Fruit fly (Drosophila melanogaster): ENCODE data around the gene pad.
A peak's percentile ranks its signal among the peaks of the same experiment; 100 is the strongest.

pad gene

DNA sequence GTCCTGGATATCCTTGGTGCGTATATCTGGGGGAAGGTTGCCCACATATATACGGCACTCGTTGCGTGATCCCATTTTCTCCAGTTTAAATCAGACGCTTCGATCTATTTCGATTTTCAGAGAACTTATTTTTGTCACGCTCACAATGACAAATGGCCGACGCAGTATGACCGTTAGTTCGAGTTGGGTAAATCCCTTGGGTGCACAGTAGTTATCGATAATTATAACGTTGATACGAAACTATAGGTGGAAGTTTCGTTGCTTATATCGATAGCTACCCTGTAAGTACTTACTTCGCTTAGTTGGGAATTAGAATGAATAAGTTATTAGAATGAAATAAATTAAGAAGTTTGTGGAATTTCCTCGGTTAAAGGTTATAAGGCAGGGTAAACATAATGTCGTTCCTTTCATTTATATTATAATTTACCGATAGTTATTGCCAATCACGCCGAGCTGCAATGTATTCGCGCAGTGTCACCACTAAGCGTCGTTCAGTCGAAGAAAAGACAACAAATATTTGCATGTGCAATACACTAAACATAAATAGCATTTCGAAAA is at the start of gene pad, which contains the start of gene SF2:
Gene pad (plus strand): TSS at position 502 of the 558 bp plus-strand sequence.
Gene SF2 (minus strand): TSS at position 172 of the 558 bp plus-strand sequence.
- peak; percentile 69 for TF ChIP-seq dmrt93B (GFP tag; optimal IDR thresholded peaks at IDR 0.05)
- peak; percentile 86 for TF ChIP-seq HLH106 (tag; optimal IDR thresholded peaks at IDR 0.05)
- TF ChIP-seq rgr (GFP tag; optimal IDR thresholded peaks at IDR 0.05) = peak; percentile 83
- TF ChIP-seq CG32264 (GFP tag; optimal IDR thresholded peaks at IDR 0.05) = peak; percentile 52
- peak; percentile 72 for TF ChIP-seq OdsH (GFP tag; optimal IDR thresholded peaks at IDR 0.05)
- peak; percentile 81 for TF ChIP-seq br (GFP tag; optimal IDR thresholded peaks at IDR 0.05)
- TF ChIP-seq woc (GFP tag; optimal IDR thresholded peaks at IDR 0.05) = peak; percentile 95
- TF ChIP-seq lola (GFP tag; optimal IDR thresholded peaks at IDR 0.05) = no peak
- peak; percentile 80 for TF ChIP-seq Sp1 (GFP tag; optimal IDR thresholded peaks at IDR 0.05)
- TF ChIP-seq CrebA (GFP tag; optimal IDR thresholded peaks at IDR 0.05; ENCODE audit: borderline replicate concordance) = no peak
- TF ChIP-seq dsf (GFP tag; optimal IDR thresholded peaks at IDR 0.05; ENCODE audit: borderline replicate concordance) = peak; percentile 70
- no peak for TF ChIP-seq Hr78 (GFP tag; optimal IDR thresholded peaks at IDR 0.05)
- peak; percentile 87 for TF ChIP-seq fru (GFP tag; optimal IDR thresholded peaks at IDR 0.05)
- peak; percentile 73 for TF ChIP-seq CG9705 (GFP tag; optimal IDR thresholded peaks at IDR 0.05)
- TF ChIP-seq sv (GFP tag; optimal IDR thresholded peaks at IDR 0.05) = peak; percentile 62
- TF ChIP-seq Myc (optimal IDR thresholded peaks at IDR 0.05) = peak; percentile 48
- peak; percentile 89 for TF ChIP-seq h (GFP tag; optimal IDR thresholded peaks at IDR 0.05)
- TF ChIP-seq Vsx2 (GFP tag; optimal IDR thresholded peaks at IDR 0.05; ENCODE audit: partially characterized antibody) = no peak
- TF ChIP-seq Rel (GFP tag; optimal IDR thresholded peaks at IDR 0.05) = no peak
- peak; percentile 94 for TF ChIP-seq Rel (tag; optimal IDR thresholded peaks at IDR 0.05)
- TF ChIP-seq Hnf4 (GFP tag; optimal IDR thresholded peaks at IDR 0.05) = peak; percentile 87
- peak; percentile 70 for TF ChIP-seq psq (GFP tag; optimal IDR thresholded peaks at IDR 0.05)
- no peak for TF ChIP-seq Dif (GFP tag; optimal IDR thresholded peaks at IDR 0.05; ENCODE audit: partially characterized antibody)
- peak in 1 of 2 experiments; percentile 87 for TF ChIP-seq foxo (GFP tag; optimal IDR thresholded peaks at IDR 0.05)
- no peak for TF ChIP-seq pan (optimal IDR thresholded peaks at IDR 0.05)
- peak; percentile 82 for TF ChIP-seq ey (GFP tag; optimal IDR thresholded peaks at IDR 0.05)
- peak; percentile 88 for TF ChIP-seq Jra (GFP tag; optimal IDR thresholded peaks at IDR 0.05)

DNA sequence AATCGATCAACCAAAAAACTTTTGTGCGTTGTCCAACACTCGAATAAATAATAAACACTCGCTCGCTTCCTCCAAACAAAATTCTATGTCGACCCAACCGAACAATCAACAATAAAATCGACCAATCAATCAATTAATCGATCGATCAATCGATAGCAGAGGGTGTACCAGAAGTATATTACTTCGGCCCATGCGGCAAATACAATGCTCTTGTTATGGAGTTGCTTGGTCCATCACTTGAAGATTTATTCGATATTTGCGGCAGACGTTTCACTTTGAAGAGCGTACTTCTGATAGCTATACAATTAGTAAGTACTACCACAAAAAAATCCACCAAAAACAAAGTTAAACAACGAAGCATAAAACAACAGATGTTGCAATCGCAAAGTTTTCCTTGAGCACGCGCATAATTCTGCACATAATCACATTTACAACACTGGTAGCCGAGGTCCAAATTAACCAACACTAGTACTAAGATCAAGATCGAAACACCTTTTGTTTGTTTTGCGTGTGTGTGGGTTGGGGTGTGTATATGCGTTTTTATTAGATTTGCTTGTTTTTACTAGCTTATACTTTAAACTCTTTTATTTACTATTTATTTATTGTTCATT is 46.5 kb upstream of the pad start:
- TF ChIP-seq brk (GFP tag; optimal IDR thresholded peaks at IDR 0.05) = no peak
- no peak for TF ChIP-seq br (GFP tag; optimal IDR thresholded peaks at IDR 0.05)
- no peak for TF ChIP-seq sage (GFP tag; optimal IDR thresholded peaks at IDR 0.05)
- no peak for TF ChIP-seq N (GFP tag; optimal IDR thresholded peaks at IDR 0.05)
- no peak for TF ChIP-seq Myc (optimal IDR thresholded peaks at IDR 0.05)
- TF ChIP-seq Dif (GFP tag; optimal IDR thresholded peaks at IDR 0.05; ENCODE audit: partially characterized antibody) = no peak
- TF ChIP-seq Rel (GFP tag; optimal IDR thresholded peaks at IDR 0.05) = no peak
- TF ChIP-seq Rel (tag; optimal IDR thresholded peaks at IDR 0.05) = no peak
- TF ChIP-seq CrebA (GFP tag; optimal IDR thresholded peaks at IDR 0.05; ENCODE audit: borderline replicate concordance) = no peak
- TF ChIP-seq fru (GFP tag; optimal IDR thresholded peaks at IDR 0.05) = no peak
- no peak for TF ChIP-seq psq (GFP tag; optimal IDR thresholded peaks at IDR 0.05)
- TF ChIP-seq HLH106 (tag; optimal IDR thresholded peaks at IDR 0.05) = no peak
- TF ChIP-seq Hr83 (GFP tag; optimal IDR thresholded peaks at IDR 0.05; ENCODE audit: poor library complexity, severe bottlenecking) = no peak
- TF ChIP-seq Sp1 (GFP tag; optimal IDR thresholded peaks at IDR 0.05) = no peak
- TF ChIP-seq h (GFP tag; optimal IDR thresholded peaks at IDR 0.05) = no peak
- no peak for TF ChIP-seq rgr (GFP tag; optimal IDR thresholded peaks at IDR 0.05)
- no peak for TF ChIP-seq dmrt93B (GFP tag; optimal IDR thresholded peaks at IDR 0.05)
- no peak for TF ChIP-seq Vsx2 (GFP tag; optimal IDR thresholded peaks at IDR 0.05; ENCODE audit: partially characterized antibody)
- TF ChIP-seq Hnf4 (GFP tag; optimal IDR thresholded peaks at IDR 0.05) = no peak

DNA sequence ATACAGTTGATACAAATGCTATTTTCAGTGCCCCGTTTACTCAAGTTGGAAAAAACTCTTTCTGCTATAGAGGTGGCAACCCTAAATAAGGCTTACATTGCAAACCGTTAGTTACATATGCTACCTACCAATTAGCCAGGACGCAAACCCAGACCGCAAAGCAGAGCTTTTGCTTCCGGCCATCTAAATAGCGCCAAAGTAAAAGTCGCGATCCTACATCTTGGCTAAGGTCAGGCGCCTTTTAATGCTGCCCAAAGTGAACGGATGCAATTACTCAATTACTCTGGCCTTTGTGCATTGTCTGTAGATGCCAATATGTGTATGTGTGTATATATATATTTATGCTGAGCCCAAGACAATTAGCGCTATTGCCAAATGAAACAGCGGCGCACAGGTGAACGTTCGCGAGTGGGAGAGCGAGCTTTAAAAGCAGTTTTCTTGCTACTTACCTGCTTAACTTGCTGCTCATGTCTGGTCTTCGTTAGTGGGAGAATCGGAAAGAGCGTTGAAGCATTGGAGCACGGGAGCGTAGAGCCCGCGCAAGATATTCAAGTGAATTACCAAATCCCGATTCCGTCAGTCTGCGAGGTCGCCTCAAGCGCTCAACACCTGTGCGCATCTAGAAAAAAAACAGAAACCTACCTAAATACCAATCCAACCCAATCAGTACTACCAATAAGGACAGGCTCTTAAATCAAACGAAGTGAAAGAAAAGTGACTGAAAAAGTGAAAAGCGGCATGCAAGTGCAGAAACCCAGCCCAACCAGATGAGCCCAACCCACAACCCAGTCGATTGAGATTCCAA is 36.7 kb upstream of the pad start, which contains the start of gene Zip89B:
Gene Zip89B (plus strand): TSS at position 574 of the 805 bp plus-strand sequence.
- TF ChIP-seq sage (GFP tag; optimal IDR thresholded peaks at IDR 0.05) = peak; percentile 25
- TF ChIP-seq Dif (GFP tag; optimal IDR thresholded peaks at IDR 0.05; ENCODE audit: partially characterized antibody) = peak; percentile 89
- peak; percentile 71 to 86 for TF ChIP-seq dl (GFP tag; optimal IDR thresholded peaks at IDR 0.05; ENCODE audit: insufficient read depth in 1 of 2, partially characterized antibody in 2 of 2)
- peak; percentile 18 for TF ChIP-seq OdsH (GFP tag; optimal IDR thresholded peaks at IDR 0.05)
- TF ChIP-seq psq (GFP tag; optimal IDR thresholded peaks at IDR 0.05) = peak; percentile 8
- TF ChIP-seq h (GFP tag; optimal IDR thresholded peaks at IDR 0.05) = no peak
- TF ChIP-seq Dfd (GFP tag; optimal IDR thresholded peaks at IDR 0.05) = no peak
- TF ChIP-seq Rel (GFP tag; optimal IDR thresholded peaks at IDR 0.05) = no peak
- peak; percentile 40 for TF ChIP-seq Rel (tag; optimal IDR thresholded peaks at IDR 0.05)

Measured in whole organism, wandering third instar larva.